Worm (Caenorhabditis elegans): Measurements from ENCODE around the gene gipc-2.

gipc-2 gene

ce11 chrIV:9982895-9983294 is 44.6 kb downstream of the gipc-2 start, which contains the start of gene mam-2:
Gene mam-2 (plus strand): TSS chrIV:9983195.
- no peak for TF ChIP-seq daf-12 (tag; optimal IDR thresholded peaks at IDR 0.05)
- no peak for TF ChIP-seq F37D6.2 (tag; optimal IDR thresholded peaks at IDR 0.05)
- TF ChIP-seq mes-2 (tag; optimal IDR thresholded peaks at IDR 0.05; ENCODE audit: poor library complexity, severe bottlenecking) = no peak
- no peak for TF ChIP-seq daf-16 (GFP tag; optimal IDR thresholded peaks at IDR 0.05)
- no peak for TF ChIP-seq daf-16 (tag; optimal IDR thresholded peaks at IDR 0.05)
- TF ChIP-seq nhr-11 (tag; optimal IDR thresholded peaks at IDR 0.05) = no peak
- no peak for TF ChIP-seq F26F4.8 (GFP tag; conservative IDR thresholded peaks at IDR 0.05)
- TF ChIP-seq unc-39 (tag; optimal IDR thresholded peaks at IDR 0.05) = no peak
- no peak for TF ChIP-seq mep-1 (tag; optimal IDR thresholded peaks at IDR 0.05)
- TF ChIP-seq saeg-2 (GFP tag; IDR thresholded peaks at IDR 0.05) = no peak
- TF ChIP-seq zip-2 (tag; optimal IDR thresholded peaks at IDR 0.05) = no peak

- no peak for TF ChIP-seq zfp-3 (GFP tag; conservative IDR thresholded peaks at IDR 0.05)
- TF ChIP-seq lin-38 (GFP tag; IDR thresholded peaks at IDR 0.05) = peak; percentile 79
Observed at ce11 chrIV:9982226-9982794, 45.2 kb downstream of the gipc-2 start, which contains the start of gene rrp-1. Gene rrp-1 (minus strand): TSS chrIV:9982276.

- no peak for TF ChIP-seq madf-5 (GFP tag; IDR thresholded peaks at IDR 0.05)
- no peak for TF ChIP-seq attf-4 (tag; optimal IDR thresholded peaks at IDR 0.05)
- peak in 1 of 2 experiments; percentile 56 for TF ChIP-seq daf-16 (GFP tag; optimal IDR thresholded peaks at IDR 0.05)
- TF ChIP-seq daf-16 (tag; optimal IDR thresholded peaks at IDR 0.05) = no peak
- no peak for TF ChIP-seq zip-2 (tag; optimal IDR thresholded peaks at IDR 0.05)
- no peak for TF ChIP-seq php-3 (GFP tag; IDR thresholded peaks at IDR 0.05)
- no peak for TF ChIP-seq hmg-1.1 (GFP tag; IDR thresholded peaks at IDR 0.05)
- no peak for TF ChIP-seq F49E8.2 (tag; optimal IDR thresholded peaks at IDR 0.05; ENCODE audit: borderline replicate concordance)
- TF ChIP-seq mes-2 (tag; optimal IDR thresholded peaks at IDR 0.05; ENCODE audit: poor library complexity, severe bottlenecking) = no peak
Observed at ce11 chrIV:9977602-9978172, 49.8 kb downstream of the gipc-2 start, which contains the start of gene dhp-2. Gene dhp-2 (plus strand): TSS chrIV:9978122.

Measured in whole organism, L4 larva.